Worm (Caenorhabditis elegans) whole organism, L1 larva: ENCODE measurements around the gene C32D5.10.
A peak's percentile ranks its signal among the peaks of the same experiment; 100 is the strongest.

ENCODE experiments used
- C04F5.9 ChIP-seq: sonication (generic microtip); optimal IDR thresholded peaks from 2 replicates; lab custom pipeline; 2016; ENCODE audit warnings: missing genetic modification characterization, missing compliant biosample characterization
- F16B12.6 ChIP-seq: fragments of 150-350 bp; optimal IDR thresholded peaks from 2 replicates; lab custom pipeline; 2014; ENCODE audit warnings: missing biosample characterization, missing genetic modification characterization
- alr-1 ChIP-seq: fragments of 200-800 bp; sonication (Bioruptor generic); optimal IDR thresholded peaks from 2 replicates; lab custom pipeline; 2018; ENCODE audit warnings: borderline replicate concordance, mild to moderate bottlenecking, missing genetic modification characterization, missing compliant biosample characterization
- aly-2 ChIP-seq: fragments of 150-350 bp; optimal IDR thresholded peaks from 2 replicates; lab custom pipeline; 2014; ENCODE audit warnings: missing biosample characterization, missing genetic modification characterization
- ama-1 ChIP-seq: fragments of 150-350 bp; optimal IDR thresholded peaks from 2 replicates; lab custom pipeline; 2014
- blmp-1 ChIP-seq: fragments of 150-350 bp; optimal IDR thresholded peaks from 2 replicates; lab custom pipeline; 2014; ENCODE audit warnings: missing biosample characterization, missing genetic modification characterization
- ceh-63 ChIP-seq: fragments of 200-800 bp; sonication (Bioruptor generic); optimal IDR thresholded peaks from 2 replicates; lab custom pipeline; 2018; ENCODE audit warnings: mild to moderate bottlenecking, missing genetic modification characterization, missing compliant biosample characterization
- ceh-8 ChIP-seq: fragments of 200-800 bp; sonication (Bioruptor generic); optimal IDR thresholded peaks from 2 replicates; lab custom pipeline; 2018; ENCODE audit warnings: mild to moderate bottlenecking, missing genetic modification characterization, moderate library complexity, missing compliant biosample characterization
- ceh-82 ChIP-seq, 3 experiments: fragments of 150-350 bp in 1 of 3; sonication (generic microtip) in 2 of 3; optimal IDR thresholded peaks; 2 replicates each; lab custom pipeline; 2014 to 2017; ENCODE audit warnings: missing biosample characterization in 3 of 3, missing genetic modification characterization in 3 of 3
- ceh-88 ChIP-seq: fragments of 200-800 bp; sonication (Bioruptor generic); IDR thresholded peaks from 2 replicates; pipeline ENCODE4 v1.3.6; 2022; ENCODE audit warnings: missing genetic modification characterization, missing compliant biosample characterization
- ceh-90 ChIP-seq: sonication (generic microtip); optimal IDR thresholded peaks from 2 replicates; lab custom pipeline; 2016; ENCODE audit warnings: missing genetic modification characterization, missing compliant biosample characterization
- ces-1 ChIP-seq: fragments of 150-350 bp; optimal IDR thresholded peaks from 2 replicates; lab custom pipeline; 2014; ENCODE audit warnings: missing biosample characterization, missing genetic modification reagents, missing genetic modification characterization
- dpl-1 ChIP-seq, 3 experiments: fragments of 150-350 bp in 2 of 3; sonication (generic microtip) in 1 of 3; optimal IDR thresholded peaks; 2 replicates each; lab custom pipeline; 2014 to 2017; ENCODE audit warnings: missing biosample characterization in 3 of 3, missing genetic modification characterization in 3 of 3, missing genetic modification reagents in 3 of 3
- dsc-1 ChIP-seq: sonication (generic microtip); optimal IDR thresholded peaks from 2 replicates; lab custom pipeline; 2016; ENCODE audit warnings: mild to moderate bottlenecking, missing genetic modification characterization, missing compliant biosample characterization
- efl-1 ChIP-seq, 4 experiments: fragments of 150-350 bp; optimal IDR thresholded peaks in 3 of 4; peaks in 1 of 4; 1 replicate in 1 of 4; 2 replicates in 3 of 4; lab custom pipeline; 2014; ENCODE audit warnings: missing biosample characterization in 2 of 4, missing genetic modification characterization in 2 of 4, missing genetic modification reagents in 2 of 4
- egl-27 ChIP-seq, 2 experiments: fragments of 150-350 bp in 1 of 2; sonication (generic microtip); optimal IDR thresholded peaks; 3 replicates each; lab custom pipeline; 2017 to 2018; ENCODE audit warnings: missing biosample characterization in 2 of 2, missing genetic modification characterization in 2 of 2, missing genetic modification reagents in 2 of 2
- fkh-4 ChIP-seq: sonication (generic microtip); optimal IDR thresholded peaks from 2 replicates; lab custom pipeline; 2016; ENCODE audit warnings: missing compliant biosample characterization, missing genetic modification characterization, borderline replicate concordance
- fkh-8 ChIP-seq: sonication (generic microtip); optimal IDR thresholded peaks from 2 replicates; lab custom pipeline; 2016; ENCODE audit warnings: mild to moderate bottlenecking, missing genetic modification characterization, missing compliant biosample characterization
- fos-1 ChIP-seq: fragments of 150-350 bp; optimal IDR thresholded peaks from 2 replicates; lab custom pipeline; 2014; ENCODE audit warnings: missing biosample characterization, missing genetic modification characterization
- grh-1 ChIP-seq: fragments of 200-800 bp; sonication (Bioruptor generic); IDR thresholded peaks from 2 replicates; pipeline ENCODE4 v1.3.6; 2022; ENCODE audit warnings: missing genetic modification reagents, missing genetic modification characterization, missing compliant biosample characterization
- hlh-17 ChIP-seq: fragments of 200-800 bp; sonication (Bioruptor generic); optimal IDR thresholded peaks from 2 replicates; lab custom pipeline; 2018; ENCODE audit warnings: missing genetic modification characterization, mild to moderate bottlenecking, missing compliant biosample characterization, moderate library complexity, borderline replicate concordance
- hlh-4 ChIP-seq: sonication (generic microtip); optimal IDR thresholded peaks from 2 replicates; lab custom pipeline; 2016; ENCODE audit warnings: mild to moderate bottlenecking, missing genetic modification characterization, missing compliant biosample characterization
- jun-1 ChIP-seq: fragments of 150-350 bp; optimal IDR thresholded peaks from 2 replicates; lab custom pipeline; 2014; ENCODE audit warnings: missing biosample characterization, missing genetic modification reagents, missing genetic modification characterization
- lin-14 ChIP-seq: fragments of 200-800 bp; sonication (Bioruptor generic); optimal IDR thresholded peaks from 2 replicates; lab custom pipeline; 2018; ENCODE audit warnings: mild to moderate bottlenecking, missing genetic modification characterization, moderate library complexity, missing compliant biosample characterization
- lin-15B ChIP-seq: fragments of 150-350 bp; sonication (generic microtip); optimal IDR thresholded peaks from 3 replicates; lab custom pipeline; 2014; ENCODE audit warnings: missing biosample characterization, missing genetic modification characterization
- lin-35 ChIP-seq, 2 experiments: fragments of 150-350 bp; optimal IDR thresholded peaks; 2 replicates each; lab custom pipeline; 2014; ENCODE audit warnings: missing biosample characterization in 2 of 2, missing genetic modification characterization in 2 of 2, missing genetic modification reagents in 2 of 2
- lir-3 ChIP-seq: sonication (generic microtip); optimal IDR thresholded peaks from 2 replicates; lab custom pipeline; 2016; ENCODE audit warnings: mild to moderate bottlenecking, missing genetic modification characterization, moderate library complexity, missing compliant biosample characterization; ENCODE audit not compliant: poor library complexity
- lsy-2 ChIP-seq, 2 experiments: fragments of 150-350 bp; optimal IDR thresholded peaks; 2 replicates each; lab custom pipeline; 2014; ENCODE audit warnings: missing biosample characterization in 2 of 2, missing genetic modification characterization in 2 of 2
- mdl-1 ChIP-seq, 2 experiments: fragments of 150-350 bp; optimal IDR thresholded peaks; 2 replicates each; lab custom pipeline; 2014 to 2017; ENCODE audit warnings: missing biosample characterization in 2 of 2, missing genetic modification characterization in 2 of 2, inconsistent platforms in 1 of 2
- mep-1 ChIP-seq: fragments of 150-350 bp; optimal IDR thresholded peaks from 2 replicates; lab custom pipeline; 2014; ENCODE audit warnings: missing biosample characterization, missing genetic modification characterization
- nhr-11 ChIP-seq: fragments of 150-350 bp; optimal IDR thresholded peaks from 2 replicates; lab custom pipeline; 2014; ENCODE audit warnings: missing biosample characterization, missing genetic modification characterization
- nhr-20 ChIP-seq: sonication (generic microtip); optimal IDR thresholded peaks from 2 replicates; lab custom pipeline; 2016; ENCODE audit warnings: mild to moderate bottlenecking, missing genetic modification characterization, missing compliant biosample characterization
- nhr-237 ChIP-seq: fragments of 150-350 bp; optimal IDR thresholded peaks from 2 replicates; lab custom pipeline; 2014; ENCODE audit warnings: missing biosample characterization, missing genetic modification characterization
- nhr-28 ChIP-seq: fragments of 150-350 bp; optimal IDR thresholded peaks from 2 replicates; lab custom pipeline; 2014; ENCODE audit warnings: missing biosample characterization, missing genetic modification characterization
- nhr-47 ChIP-seq: sonication (generic microtip); optimal IDR thresholded peaks from 2 replicates; lab custom pipeline; 2016; ENCODE audit warnings: mild to moderate bottlenecking, missing genetic modification characterization, moderate library complexity, missing compliant biosample characterization
- nhr-71 ChIP-seq: sonication (generic microtip); optimal IDR thresholded peaks from 2 replicates; lab custom pipeline; 2016; ENCODE audit warnings: mild to moderate bottlenecking, missing genetic modification characterization, moderate library complexity, missing compliant biosample characterization
- nhr-84 ChIP-seq: sonication (generic microtip); optimal IDR thresholded peaks from 2 replicates; lab custom pipeline; 2017; ENCODE audit warnings: missing biosample characterization, missing genetic modification characterization
- pag-3 ChIP-seq: sonication (generic microtip); optimal IDR thresholded peaks from 2 replicates; lab custom pipeline; 2017; ENCODE audit warnings: missing genetic modification characterization, mild to moderate bottlenecking, missing compliant biosample characterization, antibody characterized with exemption, borderline replicate concordance; ENCODE audit not compliant: insufficient read depth
- pax-3 ChIP-seq: fragments of 200-800 bp; sonication (Bioruptor generic); optimal IDR thresholded peaks from 2 replicates; lab custom pipeline; 2018; ENCODE audit warnings: mild to moderate bottlenecking, missing genetic modification characterization, moderate library complexity, missing compliant biosample characterization
- pqm-1 ChIP-seq: sonication (generic microtip); optimal IDR thresholded peaks from 3 replicates; lab custom pipeline; 2017; ENCODE audit warnings: missing biosample characterization, missing genetic modification characterization
- rnt-1 ChIP-seq: sonication (generic microtip); optimal IDR thresholded peaks from 2 replicates; lab custom pipeline; 2016; ENCODE audit warnings: mild to moderate bottlenecking, missing genetic modification characterization, moderate library complexity, missing compliant biosample characterization
- sox-4 ChIP-seq: sonication (generic microtip); optimal IDR thresholded peaks from 2 replicates; lab custom pipeline; 2016; ENCODE audit warnings: missing genetic modification characterization, missing compliant biosample characterization
- sptf-1 ChIP-seq: fragments of 150-350 bp; optimal IDR thresholded peaks from 2 replicates; lab custom pipeline; 2014; ENCODE audit warnings: missing biosample characterization, missing genetic modification characterization
- swsn-7 ChIP-seq: sonication (generic microtip); optimal IDR thresholded peaks from 2 replicates; lab custom pipeline; 2016; ENCODE audit warnings: missing genetic modification characterization, missing compliant biosample characterization
- unc-30 ChIP-seq: sonication (generic microtip); optimal IDR thresholded peaks from 2 replicates; lab custom pipeline; 2017; ENCODE audit warnings: missing biosample characterization, missing genetic modification characterization
- unc-98 ChIP-seq: fragments of 200-800 bp; sonication (Bioruptor generic); IDR thresholded peaks from 2 replicates; pipeline ENCODE4 v1.3.6; 2022; ENCODE audit warnings: missing genetic modification characterization, missing compliant biosample characterization
- zag-1 ChIP-seq: fragments of 150-350 bp; optimal IDR thresholded peaks from 2 replicates; lab custom pipeline; 2014; ENCODE audit warnings: missing biosample characterization, missing genetic modification characterization
- ztf-11 ChIP-seq, 2 experiments: sonication (generic microtip); optimal IDR thresholded peaks; 2 replicates each; lab custom pipeline; 2016 to 2017; ENCODE audit warnings: missing genetic modification characterization in 2 of 2, missing biosample characterization in 1 of 2, missing compliant biosample characterization in 1 of 2
- ztf-4 ChIP-seq: fragments of 150-350 bp; optimal IDR thresholded peaks from 2 replicates; lab custom pipeline; 2014; ENCODE audit warnings: missing biosample characterization, missing genetic modification characterization

Gene C32D5.10

DNA sequence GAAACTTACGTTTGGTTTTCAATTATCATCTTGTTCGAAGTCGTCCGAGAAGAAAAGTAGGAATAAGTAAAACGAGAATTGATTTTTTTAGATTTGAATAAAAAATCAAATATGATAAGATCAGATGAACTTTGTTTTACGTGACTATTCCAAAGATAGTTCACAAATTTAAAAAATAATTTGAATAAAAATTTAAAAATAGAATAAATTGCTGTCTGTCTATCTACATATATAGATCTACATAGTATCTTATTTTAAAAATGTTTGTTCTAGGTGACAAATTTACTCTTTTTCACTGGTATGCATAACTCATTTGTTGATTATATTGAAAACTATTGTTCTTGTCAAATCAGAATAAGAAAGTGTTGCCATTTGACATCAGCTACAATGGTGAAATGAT is 36.1 kb upstream of the C32D5.10 start, which contains the start of gene F58F12.2:
TSS of gene F58F12.2 (minus strand) at position 101 of the 400 bp plus-strand sequence.
- no peak for TF ChIP-seq ama-1 (lab: Kevin White, UChicago)
- no peak for TF ChIP-seq lir-3 (tag; lab: Kevin White, UChicago)
- TF ChIP-seq efl-1 (optimal IDR thresholded peaks at IDR 0.05; lab: Kevin White, UChicago) = no peak
- no peak for TF ChIP-seq efl-1 (GFP tag; optimal IDR thresholded peaks at IDR 0.05 in 1 of 2; lab: Kevin White, UChicago)
- TF ChIP-seq nhr-71 (tag; lab: Kevin White, UChicago) = no peak
- no peak for TF ChIP-seq nhr-84 (tag; lab: Kevin White, UChicago)
- no peak for TF ChIP-seq unc-30 (tag; lab: Kevin White, UChicago)
- no peak for TF ChIP-seq lin-15B (tag; lab: Kevin White, UChicago)
- no peak for TF ChIP-seq ceh-63
- no peak for TF ChIP-seq swsn-7
- TF ChIP-seq mep-1 (tag; lab: Kevin White, UChicago) = no peak
- TF ChIP-seq zag-1 (tag; lab: Kevin White, UChicago) = no peak
- TF ChIP-seq blmp-1 (tag; lab: Kevin White, UChicago) = no peak
- TF ChIP-seq alr-1 = no peak
- TF ChIP-seq rnt-1 (tag; lab: Kevin White, UChicago) = no peak
- TF ChIP-seq nhr-47 (tag; lab: Kevin White, UChicago) = no peak
- no peak for TF ChIP-seq ceh-82 (tag; optimal IDR thresholded peaks at IDR 0.05; lab: Kevin White, UChicago)
- no peak for TF ChIP-seq dpl-1 (GFP tag; optimal IDR thresholded peaks at IDR 0.05; lab: Kevin White, UChicago)
- no peak for TF ChIP-seq ces-1
- no peak for TF ChIP-seq nhr-28 (tag; lab: Kevin White, UChicago)
- TF ChIP-seq ceh-90 (tag; lab: Kevin White, UChicago) = no peak

DNA sequence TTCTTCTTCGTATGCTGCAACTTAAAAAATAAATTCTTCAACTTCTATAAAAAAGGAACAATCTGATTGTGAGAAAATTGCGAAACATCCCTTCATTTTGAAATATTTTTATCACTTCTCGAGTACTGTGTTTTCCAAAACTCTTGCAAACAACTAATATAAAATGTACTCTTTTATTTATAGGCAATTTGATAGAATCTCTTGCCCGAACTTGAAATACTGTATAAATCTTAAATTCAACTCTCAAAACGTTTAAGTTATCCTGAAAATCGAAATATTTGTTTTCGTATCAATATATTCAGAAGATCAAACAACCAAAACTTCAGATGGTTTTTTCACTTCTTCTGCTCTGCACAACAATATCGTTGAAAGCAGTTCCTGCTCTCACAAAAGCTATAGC is 34.7 kb upstream of the C32D5.10 start, which contains the start of gene F58F12.4:
TSS of gene F58F12.4 (plus strand) at position 301 of the 400 bp plus-strand sequence.
- no peak for TF ChIP-seq ztf-11 (tag; optimal IDR thresholded peaks at IDR 0.05; lab: Kevin White, UChicago)
- no peak for TF ChIP-seq lin-14 (GFP tag; lab: Kevin White, UChicago)
- TF ChIP-seq fkh-4 (tag; lab: Kevin White, UChicago) = no peak
- TF ChIP-seq ceh-8 (GFP tag; lab: Kevin White, UChicago) = no peak
- TF ChIP-seq fos-1 (tag; lab: Kevin White, UChicago) = no peak
- no peak for TF ChIP-seq lsy-2 (tag; optimal IDR thresholded peaks at IDR 0.05; lab: Kevin White, UChicago)
- TF ChIP-seq lin-35 (GFP tag; optimal IDR thresholded peaks at IDR 0.05; lab: Kevin White, UChicago) = no peak
- TF ChIP-seq ceh-88 = no peak
- no peak for TF ChIP-seq unc-30 (tag; lab: Kevin White, UChicago)
- no peak for TF ChIP-seq jun-1
- TF ChIP-seq hlh-4 = no peak
- TF ChIP-seq F16B12.6 (tag; lab: Kevin White, UChicago) = no peak
- TF ChIP-seq zag-1 (tag; lab: Kevin White, UChicago) = no peak
- TF ChIP-seq pax-3 = no peak
- no peak for TF ChIP-seq mdl-1 (tag; optimal IDR thresholded peaks at IDR 0.05; lab: Kevin White, UChicago)
- no peak for TF ChIP-seq pqm-1 (tag; lab: Kevin White, UChicago)

DNA sequence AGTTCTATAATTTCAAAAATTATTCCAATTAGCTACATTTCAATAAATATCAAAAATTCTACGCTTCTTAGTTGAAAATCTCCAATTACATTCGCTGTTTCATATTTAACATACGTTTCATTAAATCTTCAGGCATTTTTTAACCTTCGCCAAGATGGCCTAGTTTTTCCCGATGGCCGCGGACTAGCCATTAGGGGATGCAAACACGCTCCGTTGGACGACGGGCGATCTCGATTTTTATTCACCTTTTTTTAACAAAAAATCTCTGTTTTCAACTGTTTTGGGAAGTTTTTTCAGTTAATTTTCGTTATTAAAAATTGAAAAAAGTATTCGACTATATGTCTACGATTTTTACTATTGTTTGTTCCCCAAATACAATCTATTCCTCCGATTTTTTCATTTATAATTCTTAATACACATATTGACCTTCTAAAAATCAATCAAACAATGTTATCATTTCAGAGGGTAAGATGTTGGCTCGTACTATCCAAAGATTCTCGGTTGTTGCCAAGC is 31.5 kb upstream of the C32D5.10 start, which contains the start of gene F58F12.1:
TSS of gene F58F12.1 (plus strand) at position 463 of the 513 bp plus-strand sequence.
- TF ChIP-seq ces-1 (no peak), sox-4 (tag; lab: Kevin White, UChicago) (peak; percentile 41), nhr-20 (tag; lab: Kevin White, UChicago) (peak; percentile 62), C04F5.9 (tag; lab: Kevin White, UChicago) (peak; percentile 30), sptf-1 (tag; lab: Kevin White, UChicago) (no peak), nhr-237 (tag; lab: Kevin White, UChicago) (no peak), lin-35 (GFP tag; optimal IDR thresholded peaks at IDR 0.05; lab: Kevin White, UChicago) (peak; percentile 68 to 74), ztf-4 (no peak), pag-3 (tag; lab: Kevin White, UChicago) (no peak), alr-1 (no peak), egl-27 (tag; optimal IDR thresholded peaks at IDR 0.05; lab: Kevin White, UChicago) (no peak), nhr-11 (tag; lab: Kevin White, UChicago) (no peak), aly-2 (tag; lab: Kevin White, UChicago) (no peak), mdl-1 (tag; optimal IDR thresholded peaks at IDR 0.05; lab: Kevin White, UChicago) (peak in 1 of 2 experiments; percentile 27), fkh-8 (tag; lab: Kevin White, UChicago) (peak; percentile 56), mep-1 (tag; lab: Kevin White, UChicago) (peak; percentile 81), grh-1 (GFP tag; lab: Robert Waterston, UW) (no peak), unc-98 (GFP tag; lab: Robert Waterston, UW) (peak; percentile 56), dsc-1 (tag; lab: Kevin White, UChicago) (peak; percentile 35), hlh-17 (GFP tag; lab: Kevin White, UChicago) (no peak), nhr-47 (tag; lab: Kevin White, UChicago) (peak; percentile 72)
